Fruit fly (Drosophila melanogaster) whole organism, embryonic: ENCODE results near the gene Rcd2.

Experiments used
- Awh ChIP-seq: fragments of 200-800 bp; sonication (Bioruptor generic); IDR thresholded peaks from 2 replicates; pipeline ENCODE4, ENCODE4 v1.3.6; 2022; ENCODE audit warnings: missing biosample characterization, missing genetic modification characterization
- B-H1 ChIP-seq: fragments of 200-800 bp; sonication (Bioruptor generic); IDR thresholded peaks from 3 replicates; pipeline ENCODE4 v1.3.6; 2022; ENCODE audit warnings: missing biosample characterization, missing genetic modification characterization
- CG10209 ChIP-seq: fragments of 200-800 bp; sonication (Bioruptor generic); optimal IDR thresholded peaks from 3 replicates; lab custom pipeline; 2017; ENCODE audit warnings: missing biosample characterization, mild to moderate bottlenecking, missing genetic modification characterization, missing genetic modification reagents
- CG10267 ChIP-seq: fragments of 200-800 bp; sonication (Bioruptor generic); optimal IDR thresholded peaks from 2 replicates; lab custom pipeline; 2018; ENCODE audit warnings: missing biosample characterization, mild to moderate bottlenecking, missing genetic modification characterization, moderate library complexity
- CG10366 ChIP-seq: fragments of 200-800 bp; sonication (Bioruptor generic); IDR thresholded peaks from 2 replicates; pipeline ENCODE4 v1.3.6; 2022; ENCODE audit warnings: missing biosample characterization, missing genetic modification characterization
- CG12104 ChIP-seq: fragments of 200-800 bp; sonication (Bioruptor generic); optimal IDR thresholded peaks from 3 replicates; lab custom pipeline; 2016; ENCODE audit warnings: missing biosample characterization, missing genetic modification characterization
- CG12299 ChIP-seq: fragments of 200-800 bp; sonication (Bioruptor generic); optimal IDR thresholded peaks from 2 replicates; lab custom pipeline; 2018; ENCODE audit warnings: missing biosample characterization, mild to moderate bottlenecking, missing genetic modification characterization
- CG13287 ChIP-seq: fragments of 200-800 bp; sonication (Bioruptor generic); IDR thresholded peaks from 2 replicates; pipeline ENCODE4 v1.3.6; 2022; ENCODE audit warnings: missing biosample characterization, missing genetic modification characterization; ENCODE audit not compliant: partially characterized antibody
- CG14014 ChIP-seq: fragments of 200-800 bp; sonication (Bioruptor generic); IDR thresholded peaks from 2 replicates; pipeline ENCODE4 v1.3.6; 2022; ENCODE audit warnings: missing biosample characterization, missing genetic modification characterization
- CG14710 ChIP-seq: fragments of 200-800 bp; sonication (Bioruptor generic); optimal IDR thresholded peaks from 3 replicates; lab custom pipeline; 2019; ENCODE audit warnings: missing biosample characterization, mild to moderate bottlenecking, missing genetic modification characterization, moderate library complexity
- CG14965 ChIP-seq: fragments of 200-800 bp; sonication (Bioruptor generic); optimal IDR thresholded peaks from 2 replicates; lab custom pipeline; 2016; ENCODE audit warnings: missing biosample characterization, missing genetic modification characterization, borderline replicate concordance
- CG1602 ChIP-seq: fragments of 200-800 bp; sonication (Bioruptor generic); optimal IDR thresholded peaks from 3 replicates; lab custom pipeline; 2016; ENCODE audit warnings: missing biosample characterization, missing genetic modification characterization
- CG16813 ChIP-seq: fragments of 200-800 bp; sonication (Bioruptor generic); IDR thresholded peaks from 3 replicates; pipeline ENCODE4 v1.3.6; 2022; ENCODE audit warnings: missing biosample characterization, missing genetic modification characterization; ENCODE audit not compliant: partially characterized antibody
- CG17568 ChIP-seq: fragments of 200-800 bp; sonication (Bioruptor generic); optimal IDR thresholded peaks from 2 replicates; lab custom pipeline; 2018; ENCODE audit warnings: missing biosample characterization, mild to moderate bottlenecking, missing genetic modification characterization, moderate library complexity
- CG18599 ChIP-seq: fragments of 200-800 bp; sonication (Bioruptor generic); optimal IDR thresholded peaks from 3 replicates; lab custom pipeline; 2017; ENCODE audit warnings: missing biosample characterization, missing genetic modification characterization, mild to moderate bottlenecking, moderate library complexity, missing genetic modification reagents
- CG2116 ChIP-seq: fragments of 200-800 bp; sonication (Bioruptor generic); optimal IDR thresholded peaks from 3 replicates; lab custom pipeline; 2018; ENCODE audit warnings: missing biosample characterization, mild to moderate bottlenecking, missing genetic modification characterization
- CG2875 ChIP-seq: fragments of 200-800 bp; sonication (Bioruptor generic); optimal IDR thresholded peaks from 2 replicates; lab custom pipeline; 2017; ENCODE audit warnings: missing biosample characterization, mild to moderate bottlenecking, missing genetic modification characterization, missing genetic modification reagents
- CG31224 ChIP-seq: fragments of 200-800 bp; sonication (Bioruptor generic); IDR thresholded peaks from 2 replicates; pipeline ENCODE4 v1.3.6; 2022; ENCODE audit warnings: missing biosample characterization, missing genetic modification characterization
- CG34224 ChIP-seq: fragments of 200-800 bp; sonication (Bioruptor generic); IDR thresholded peaks from 3 replicates; pipeline ENCODE4 v1.3.6; 2022; ENCODE audit warnings: missing biosample characterization, missing genetic modification characterization; ENCODE audit not compliant: partially characterized antibody
- CG3838 ChIP-seq: fragments of 200-800 bp; sonication (Bioruptor generic); optimal IDR thresholded peaks from 3 replicates; lab custom pipeline; 2016; ENCODE audit warnings: missing biosample characterization, missing genetic modification characterization
- CG6813 ChIP-seq: fragments of 200-800 bp; sonication (Bioruptor generic); optimal IDR thresholded peaks from 2 replicates; lab custom pipeline; 2017; ENCODE audit warnings: missing biosample characterization, missing genetic modification characterization, mild to moderate bottlenecking, moderate library complexity, missing genetic modification reagents
- CG7556 ChIP-seq: fragments of 200-800 bp; sonication (Bioruptor generic); optimal IDR thresholded peaks from 2 replicates; lab custom pipeline; 2017; ENCODE audit warnings: missing biosample characterization, mild to moderate bottlenecking, missing genetic modification characterization
- CG7745 ChIP-seq: fragments of 200-800 bp; sonication (Bioruptor generic); optimal IDR thresholded peaks from 2 replicates; lab custom pipeline; 2018; ENCODE audit warnings: missing biosample characterization, mild to moderate bottlenecking, missing genetic modification characterization, moderate library complexity
- H2.0 ChIP-seq: fragments of 200-800 bp; sonication (Bioruptor generic); IDR thresholded peaks from 2 replicates; pipeline ENCODE4 v1.3.6; 2022; ENCODE audit warnings: missing biosample characterization, missing genetic modification characterization
- Hmr ChIP-seq: fragments of 200-800 bp; sonication (Bioruptor generic); optimal IDR thresholded peaks from 3 replicates; lab custom pipeline; 2017; ENCODE audit warnings: mild to moderate bottlenecking, missing biosample characterization, missing genetic modification reagents, missing genetic modification characterization
- Hmx ChIP-seq: fragments of 200-800 bp; sonication (Bioruptor generic); optimal IDR thresholded peaks from 2 replicates; lab custom pipeline; 2016; ENCODE audit warnings: missing biosample characterization, missing genetic modification characterization
- Hr3 ChIP-seq: fragments of 200-800 bp; sonication (Bioruptor generic); optimal IDR thresholded peaks from 3 replicates; lab custom pipeline; 2016; ENCODE audit warnings: missing biosample characterization, missing genetic modification characterization
- Oli ChIP-seq: fragments of 200-800 bp; sonication (Bioruptor generic); optimal IDR thresholded peaks from 2 replicates; lab custom pipeline; 2018; ENCODE audit warnings: missing biosample characterization, mild to moderate bottlenecking, missing genetic modification characterization, moderate library complexity
- Ptx1 ChIP-seq: fragments of 200-800 bp; sonication (Bioruptor generic); IDR thresholded peaks from 2 replicates; pipeline ENCODE4 v1.3.6; 2022; ENCODE audit warnings: missing biosample characterization, missing genetic modification characterization
- Rfx ChIP-seq: fragments of 200-800 bp; sonication (Bioruptor generic); IDR thresholded peaks from 2 replicates; pipeline ENCODE4 v1.3.6; 2022; ENCODE audit warnings: missing biosample characterization, missing genetic modification characterization
- Rx ChIP-seq: fragments of 200-800 bp; sonication (Bioruptor generic); IDR thresholded peaks from 2 replicates; pipeline ENCODE4 v1.3.6; 2022; ENCODE audit warnings: missing biosample characterization, missing genetic modification characterization
- Xbp1 ChIP-seq: fragments of 200-800 bp; sonication (Bioruptor generic); optimal IDR thresholded peaks from 3 replicates; lab custom pipeline; 2016; ENCODE audit warnings: missing biosample characterization, mild to moderate bottlenecking, missing genetic modification characterization
- danr ChIP-seq: fragments of 200-800 bp; sonication (Bioruptor generic); IDR thresholded peaks from 2 replicates; pipeline ENCODE4 v1.3.6; 2022; ENCODE audit warnings: missing biosample characterization, missing genetic modification characterization
- ewg ChIP-seq: fragments of 200-800 bp; sonication (Bioruptor generic); optimal IDR thresholded peaks from 3 replicates; lab custom pipeline; 2017; ENCODE audit warnings: mild to moderate bottlenecking, missing biosample characterization, missing genetic modification reagents, missing genetic modification characterization
- mam ChIP-seq: fragments of 200-800 bp; sonication (Bioruptor generic); optimal IDR thresholded peaks from 3 replicates; lab custom pipeline; 2016; ENCODE audit warnings: missing biosample characterization, missing genetic modification characterization
- oc ChIP-seq: fragments of 200-800 bp; sonication (Bioruptor generic); optimal IDR thresholded peaks from 2 replicates; lab custom pipeline; 2018; ENCODE audit warnings: missing biosample characterization, mild to moderate bottlenecking, missing genetic modification characterization, moderate library complexity
- p53 ChIP-seq: fragments of 200-800 bp; sonication (Bioruptor generic); optimal IDR thresholded peaks from 2 replicates; lab custom pipeline; 2016; ENCODE audit warnings: missing biosample characterization, missing genetic modification characterization
- pzg ChIP-seq: fragments of 200-800 bp; sonication (Bioruptor generic); optimal IDR thresholded peaks from 3 replicates; lab custom pipeline; 2018; ENCODE audit warnings: missing biosample characterization, mild to moderate bottlenecking, missing genetic modification characterization, moderate library complexity
- ranshi ChIP-seq: fragments of 200-800 bp; sonication (Bioruptor generic); IDR thresholded peaks from 2 replicates; pipeline ENCODE4 v1.3.6; 2022; ENCODE audit warnings: missing biosample characterization, missing genetic modification characterization
- rib ChIP-seq: fragments of 200-800 bp; sonication (Bioruptor generic); IDR thresholded peaks from 2 replicates; pipeline ENCODE4 v1.3.6; 2022; ENCODE audit warnings: missing biosample characterization, missing genetic modification characterization
- row ChIP-seq: fragments of 200-800 bp; sonication (Bioruptor generic); IDR thresholded peaks from 3 replicates; pipeline ENCODE4 v1.3.6; 2022; ENCODE audit warnings: missing biosample characterization, missing genetic modification characterization
- salm ChIP-seq: fragments of 200-800 bp; sonication (Bioruptor generic); optimal IDR thresholded peaks from 2 replicates; lab custom pipeline; 2018; ENCODE audit warnings: missing biosample characterization, mild to moderate bottlenecking, missing genetic modification characterization
- schlank ChIP-seq: fragments of 200-800 bp; sonication (Bioruptor generic); optimal IDR thresholded peaks from 2 replicates; lab custom pipeline; 2018; ENCODE audit warnings: missing biosample characterization, mild to moderate bottlenecking, missing genetic modification characterization
- sens-2 ChIP-seq: fragments of 200-800 bp; sonication (Bioruptor generic); IDR thresholded peaks from 2 replicates; pipeline ENCODE4 v1.3.6; 2022; ENCODE audit warnings: missing biosample characterization, missing genetic modification characterization
- sim ChIP-seq: fragments of 200-800 bp; sonication (Bioruptor generic); IDR thresholded peaks from 2 replicates; pipeline ENCODE4 v1.3.6; 2022; ENCODE audit warnings: missing biosample characterization, missing genetic modification characterization
- slbo ChIP-seq: fragments of 200-800 bp; sonication (Bioruptor generic); IDR thresholded peaks from 2 replicates; pipeline ENCODE4 v1.3.6; 2022; ENCODE audit warnings: missing biosample characterization, missing genetic modification characterization
- so ChIP-seq: fragments of 200-800 bp; sonication (Bioruptor generic); IDR thresholded peaks from 3 replicates; pipeline ENCODE4 v1.3.6; 2022; ENCODE audit warnings: missing biosample characterization, missing genetic modification characterization
- ssp ChIP-seq: fragments of 200-800 bp; sonication (Bioruptor generic); IDR thresholded peaks from 2 replicates; pipeline ENCODE4 v1.3.6; 2022; ENCODE audit warnings: missing biosample characterization, missing genetic modification characterization
- tgo ChIP-seq: fragments of 200-800 bp; sonication (Bioruptor generic); IDR thresholded peaks from 3 replicates; pipeline ENCODE4 v1.3.6; 2022; ENCODE audit warnings: missing biosample characterization, missing genetic modification characterization
- twi ChIP-seq: fragments of 200-800 bp; optimal IDR thresholded peaks from 2 replicates; lab custom pipeline; 2019; ENCODE audit warnings: missing biosample characterization, mild to moderate bottlenecking, missing genetic modification characterization, moderate library complexity
- usp ChIP-seq: fragments of >200 bp; optimal IDR thresholded peaks from 2 replicates; lab custom pipeline; 2017; ENCODE audit warnings: missing biosample characterization, missing genetic modification characterization

Rcd2 gene

DNA sequence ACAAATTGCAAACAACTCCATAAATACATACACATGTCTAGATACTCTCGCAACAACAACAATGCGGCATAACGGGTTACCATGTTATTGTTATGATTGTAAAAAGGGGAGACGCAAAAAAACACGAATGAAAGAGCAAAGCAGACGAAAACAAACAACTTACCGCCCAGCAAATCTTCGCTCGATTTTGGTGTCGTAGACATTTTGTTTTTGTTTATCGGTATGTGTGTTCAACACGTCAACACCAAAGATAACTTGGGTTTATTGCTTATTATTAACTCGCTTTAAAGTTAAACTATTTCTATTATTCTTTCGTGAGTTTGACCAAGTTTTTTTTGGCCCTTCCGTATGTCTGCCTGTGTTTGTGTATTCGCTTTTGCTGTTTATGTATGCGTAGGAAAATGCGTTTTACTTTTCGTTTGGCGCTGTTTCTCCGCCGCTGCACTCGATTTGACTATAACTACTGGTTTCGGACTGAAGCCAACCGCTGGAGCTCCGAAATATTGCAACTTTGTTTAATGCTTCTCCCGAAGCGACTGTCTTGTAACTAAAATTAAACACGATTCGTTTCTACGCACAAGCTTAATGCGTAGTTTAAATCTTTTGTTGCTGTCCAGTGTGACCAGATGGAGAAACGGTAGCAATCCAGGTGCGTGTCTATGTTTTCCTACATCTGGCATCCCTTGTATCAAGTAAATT is 21.3 kb downstream of the Rcd2 start, which contains the start of gene BNIP3 (continued):
- TF ChIP-seq usp (GFP tag; lab: Kevin White, UChicago) (no peak), CG14710 (peak; percentile 34), CG18599 (GFP tag; lab: Kevin White, UChicago) (peak; percentile 17), ranshi (GFP tag; lab: Robert Waterston, UW) (no peak), slbo (GFP tag; lab: Robert Waterston, UW) (no peak), CG7745 (tag; lab: Kevin White, UChicago) (no peak), salm (tag; lab: Kevin White, UChicago) (no peak), CG34224 (no peak), B-H1 (GFP tag; lab: Robert Waterston, UW) (no peak), danr (GFP tag; lab: Robert Waterston, UW) (no peak), Awh (GFP tag; lab: Robert Waterston, UW) (no peak), Xbp1 (GFP tag; lab: Kevin White, UChicago) (peak; percentile 6), Rfx (no peak), Rx (GFP tag; lab: Robert Waterston, UW) (no peak), CG2116 (no peak), Hr3 (GFP tag; lab: Kevin White, UChicago) (no peak), Hmr (GFP tag; lab: Kevin White, UChicago) (peak; percentile 24), sens-2 (GFP tag; lab: Robert Waterston, UW) (no peak), CG3838 (GFP tag; lab: Kevin White, UChicago) (no peak), CG17568 (GFP tag; lab: Kevin White, UChicago) (no peak), twi (no peak), p53 (GFP tag; lab: Kevin White, UChicago) (no peak), oc (tag; lab: Kevin White, UChicago) (peak; percentile 26), CG12299 (tag; lab: Kevin White, UChicago) (peak; percentile 8), CG14965 (GFP tag; lab: Kevin White, UChicago) (no peak), ssp (no peak), schlank (no peak), CG13287 (GFP tag; lab: Robert Waterston, UW) (no peak; the same call in 1 of the 2 replicates), CG10267 (tag; lab: Kevin White, UChicago) (peak; percentile 27), CG31224 (GFP tag; lab: Robert Waterston, UW) (no peak), CG10209 (GFP tag; lab: Kevin White, UChicago) (no peak), ewg (GFP tag; lab: Kevin White, UChicago) (no peak), CG2875 (GFP tag; lab: Kevin White, UChicago) (no peak), CG6813 (GFP tag; lab: Kevin White, UChicago) (no peak), row (GFP tag; lab: Robert Waterston, UW) (no peak), CG1602 (GFP tag; lab: Kevin White, UChicago) (no peak), tgo (GFP tag; lab: Robert Waterston, UW) (no peak), CG12104 (GFP tag; lab: Kevin White, UChicago) (no peak), so (GFP tag; lab: Robert Waterston, UW) (no peak), H2.0 (GFP tag; lab: Robert Waterston, UW) (no peak), mam (GFP tag; lab: Kevin White, UChicago) (no peak), Ptx1 (no peak), CG10366 (no peak), CG14014 (no peak), pzg (GFP tag; lab: Kevin White, UChicago) (peak; percentile 80), rib (no peak), Oli (tag; lab: Kevin White, UChicago) (no peak), Hmx (GFP tag; lab: Kevin White, UChicago) (no peak), CG7556 (GFP tag; lab: Kevin White, UChicago) (no peak), sim (GFP tag; lab: Robert Waterston, UW) (no peak), CG16813 (no peak)
